Worm (Caenorhabditis elegans) whole organism, late embryonic: ENCODE results near the gene col-84.

Experiments
- K09A11.1 ChIP-seq: sonication (generic microtip); optimal IDR thresholded peaks from 2 replicates; lab custom pipeline; 2017; ENCODE audit warnings: antibody characterized with exemption, mild to moderate bottlenecking, missing genetic modification characterization, missing compliant biosample characterization; ENCODE audit not compliant: insufficient read depth
- dmd-4 ChIP-seq: sonication (generic microtip); optimal IDR thresholded peaks from 2 replicates; lab custom pipeline; 2016; ENCODE audit warnings: borderline replicate concordance, missing genetic modification characterization, missing compliant biosample characterization
- fkh-10 ChIP-seq: fragments of 150-350 bp; optimal IDR thresholded peaks from 2 replicates; lab custom pipeline; 2014; ENCODE audit warnings: missing biosample characterization, missing genetic modification reagents, missing genetic modification characterization
- lin-11 ChIP-seq: fragments of 200-800 bp; sonication (Bioruptor generic); optimal IDR thresholded peaks from 2 replicates; lab custom pipeline; 2018; ENCODE audit warnings: mild to moderate bottlenecking, missing genetic modification characterization, missing compliant biosample characterization
- nhr-11 ChIP-seq: fragments of 150-350 bp; optimal IDR thresholded peaks from 2 replicates; lab custom pipeline; 2014; ENCODE audit warnings: missing biosample characterization, missing genetic modification characterization

DNA sequence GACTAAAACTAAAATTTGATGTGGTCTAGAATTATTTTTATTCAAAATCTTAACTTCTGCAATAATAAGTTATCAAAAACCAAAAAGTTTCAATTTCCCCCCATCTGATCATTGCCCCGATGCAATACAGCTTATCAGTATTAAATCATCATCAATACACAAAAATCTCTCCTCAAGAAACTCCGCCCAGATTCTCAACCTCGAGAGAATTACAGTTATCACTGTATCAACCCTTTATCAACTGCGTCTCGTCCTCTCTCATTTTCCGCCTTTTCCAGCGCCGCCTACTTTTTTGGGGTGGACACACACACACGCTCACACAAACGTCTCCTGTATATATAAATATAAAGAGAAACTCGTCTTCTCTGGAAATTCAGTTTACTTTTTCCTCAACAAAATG lies 26.0 kb upstream of the col-84 start, which contains the start of gene T27D12.1:
- TF ChIP-seq K09A11.1 (tag; lab: Kevin White, UChicago), result no peak
- no peak for TF ChIP-seq fkh-10 (GFP tag; lab: Kevin White, UChicago)
- TF ChIP-seq dmd-4 (tag; lab: Kevin White, UChicago), result no peak
- no peak for TF ChIP-seq lin-11 (tag; lab: Kevin White, UChicago)
- no peak for TF ChIP-seq nhr-11
